Worm (Caenorhabditis elegans): Measurements from ENCODE around the gene cdh-4.
A peak's percentile ranks its signal among the peaks of the same experiment; 100 is the strongest.

DNA sequence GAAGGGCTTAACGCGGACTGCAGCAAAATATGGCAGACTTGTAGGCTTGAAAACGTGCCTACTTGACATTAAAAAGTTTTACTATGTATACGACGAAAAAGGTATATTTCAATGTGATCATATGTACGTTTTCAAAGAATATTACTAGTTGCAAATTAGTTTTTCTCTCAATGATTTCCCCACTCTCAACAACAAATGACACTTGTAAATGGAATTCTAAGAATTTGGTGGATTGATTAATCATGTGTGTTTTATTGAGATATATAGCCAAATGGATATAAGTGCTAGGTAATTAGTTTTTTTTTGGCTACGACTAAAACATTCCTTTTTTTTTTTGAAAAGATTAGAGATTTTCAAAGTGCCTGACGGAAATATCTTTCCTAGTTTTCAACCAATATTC, 32.9 kb upstream of the cdh-4 start:
- TF ChIP-seq aly-2 (tag; optimal IDR thresholded peaks at IDR 0.05): no peak
- TF ChIP-seq tbx-2 (tag; optimal IDR thresholded peaks at IDR 0.05): no peak
- TF ChIP-seq skn-1 (tag; optimal IDR thresholded peaks at IDR 0.05): no peak
- peak; percentile 9 for TF ChIP-seq nhr-237 (tag; optimal IDR thresholded peaks at IDR 0.05)
- no peak for TF ChIP-seq lin-35 (GFP tag; optimal IDR thresholded peaks at IDR 0.05)
- no peak for TF ChIP-seq fkh-10 (GFP tag; optimal IDR thresholded peaks at IDR 0.05)
